Fruit fly (Drosophila melanogaster): ENCODE results near the gene GMF.

The GMF gene

dm6 chr2L:16275809-16276178 lies 27.0 kb downstream of the GMF start (continued):
- 0 out of 3 replicates have a peak, but pooled peaks have one; percentile 28 for TF ChIP-seq sr (GFP tag; IDR thresholded peaks at IDR 0.05)
- no peak for TF ChIP-seq HLH4C (GFP tag; IDR thresholded peaks at IDR 0.05; ENCODE audit: partially characterized antibody)
- TF ChIP-seq CG7372 (GFP tag; IDR thresholded peaks at IDR 0.05) = 0 out of 2 replicates have a peak, but pooled peaks have one; percentile 6
- TF ChIP-seq CG6683 (GFP tag; optimal IDR thresholded peaks at IDR 0.05) = peak; percentile 40
- peak; percentile 48 for TF ChIP-seq CG12659 (GFP tag; optimal IDR thresholded peaks at IDR 0.05)
- peak; percentile 24 for TF ChIP-seq CG6254 (GFP tag; optimal IDR thresholded peaks at IDR 0.05)
- peak; percentile 60; the same call in 1 of the 3 replicates for TF ChIP-seq ci (GFP tag; IDR thresholded peaks at IDR 0.05)
- no peak for TF ChIP-seq Dfd (GFP tag; optimal IDR thresholded peaks at IDR 0.05)
- TF ChIP-seq Vsx1 (GFP tag; optimal IDR thresholded peaks at IDR 0.05) = no peak
- TF ChIP-seq disco-r (GFP tag; optimal IDR thresholded peaks at IDR 0.05) = no peak
- no peak for TF ChIP-seq Jarid2 (GFP tag; optimal IDR thresholded peaks at IDR 0.05)
- peak; percentile 29 for TF ChIP-seq sd (tag; optimal IDR thresholded peaks at IDR 0.05)
- TF ChIP-seq Bteb2 (GFP tag; optimal IDR thresholded peaks at IDR 0.05) = peak; percentile 2
- peak; percentile 0 for TF ChIP-seq tio (GFP tag; optimal IDR thresholded peaks at IDR 0.05)
- no peak for TF ChIP-seq CG15479 (GFP tag; optimal IDR thresholded peaks at IDR 0.05)
- TF ChIP-seq Meics (GFP tag; optimal IDR thresholded peaks at IDR 0.05) = peak; percentile 73
- TF ChIP-seq bsh (GFP tag; optimal IDR thresholded peaks at IDR 0.05) = peak in 1 of 2 experiments; percentile 41
- peak; percentile 25 for TF ChIP-seq CG12769 (tag; optimal IDR thresholded peaks at IDR 0.05)
- no peak for TF ChIP-seq CG8089 (GFP tag; optimal IDR thresholded peaks at IDR 0.05)
- peak; percentile 43 for TF ChIP-seq CG17385 (GFP tag; optimal IDR thresholded peaks at IDR 0.05)
- peak; percentile 60 for TF ChIP-seq CG6813 (GFP tag; optimal IDR thresholded peaks at IDR 0.05)
- peak; percentile 56 for TF ChIP-seq BtbVII (GFP tag; optimal IDR thresholded peaks at IDR 0.05)
- peak; percentile 81 for TF ChIP-seq lab (GFP tag; optimal IDR thresholded peaks at IDR 0.05)
- TF ChIP-seq CG15269 (tag; optimal IDR thresholded peaks at IDR 0.05) = peak; percentile 59
- peak in 1 of 2 experiments; percentile 1 for TF ChIP-seq chif (GFP tag; optimal IDR thresholded peaks at IDR 0.05)
- TF ChIP-seq HLH54F (GFP tag; optimal IDR thresholded peaks at IDR 0.05) = peak; percentile 30
- TF ChIP-seq CG10267 (tag; optimal IDR thresholded peaks at IDR 0.05) = peak; percentile 36
- TF ChIP-seq CG2678 (tag; optimal IDR thresholded peaks at IDR 0.05) = peak; percentile 75
- peak; percentile 49 for TF ChIP-seq Ssrp (tag; optimal IDR thresholded peaks at IDR 0.05)
- TF ChIP-seq crol (GFP tag; IDR thresholded peaks at IDR 0.05) = 0 out of 2 replicates have a peak, but pooled peaks have one; percentile 36
- peak; percentile 40 for TF ChIP-seq Asciz (GFP tag; optimal IDR thresholded peaks at IDR 0.05)
- TF ChIP-seq cas (GFP tag; IDR thresholded peaks at IDR 0.05) = no peak
- peak; percentile 52 for TF ChIP-seq Fer3 (tag; optimal IDR thresholded peaks at IDR 0.05)
- no peak for TF ChIP-seq CG7928 (GFP tag; optimal IDR thresholded peaks at IDR 0.05)
- TF ChIP-seq lola (GFP tag; optimal IDR thresholded peaks at IDR 0.05) = peak in 1 of 3 experiments; percentile 28
- TF ChIP-seq unpg (GFP tag; optimal IDR thresholded peaks at IDR 0.05) = peak; percentile 55
- no peak for TF ChIP-seq hkb (optimal IDR thresholded peaks at IDR 0.05)
- peak; percentile 36; the same call in 1 of the 2 replicates for TF ChIP-seq hkb (GFP tag; IDR thresholded peaks at IDR 0.05)
- peak; percentile 47 for TF ChIP-seq ATbp (GFP tag; optimal IDR thresholded peaks at IDR 0.05)
- peak; percentile 30 for TF ChIP-seq zfh2 (GFP tag; optimal IDR thresholded peaks at IDR 0.05)
- peak; percentile 72 for TF ChIP-seq gem (tag; optimal IDR thresholded peaks at IDR 0.05)
- peak; percentile 63 for TF ChIP-seq HHEX (GFP tag; optimal IDR thresholded peaks at IDR 0.05)
- peak; percentile 16 for TF ChIP-seq bab2 (GFP tag; optimal IDR thresholded peaks at IDR 0.05)
- peak; percentile 51 for TF ChIP-seq lmd (GFP tag; IDR thresholded peaks at IDR 0.05)
- TF ChIP-seq CG13775 (GFP tag; optimal IDR thresholded peaks at IDR 0.05) = peak; percentile 55
- no peak for TF ChIP-seq toy (GFP tag; IDR thresholded peaks at IDR 0.05)
- peak; percentile 50 for TF ChIP-seq scrt (GFP tag; optimal IDR thresholded peaks at IDR 0.05)
- TF ChIP-seq CG30403 (GFP tag; optimal IDR thresholded peaks at IDR 0.05) = peak; percentile 35
- TF ChIP-seq odd (GFP tag; optimal IDR thresholded peaks at IDR 0.05) = peak; percentile 49

Data from whole organism, embryonic.